Fruit fly (Drosophila melanogaster): ENCODE results near the gene CG6592.

Gene CG6592

DNA sequence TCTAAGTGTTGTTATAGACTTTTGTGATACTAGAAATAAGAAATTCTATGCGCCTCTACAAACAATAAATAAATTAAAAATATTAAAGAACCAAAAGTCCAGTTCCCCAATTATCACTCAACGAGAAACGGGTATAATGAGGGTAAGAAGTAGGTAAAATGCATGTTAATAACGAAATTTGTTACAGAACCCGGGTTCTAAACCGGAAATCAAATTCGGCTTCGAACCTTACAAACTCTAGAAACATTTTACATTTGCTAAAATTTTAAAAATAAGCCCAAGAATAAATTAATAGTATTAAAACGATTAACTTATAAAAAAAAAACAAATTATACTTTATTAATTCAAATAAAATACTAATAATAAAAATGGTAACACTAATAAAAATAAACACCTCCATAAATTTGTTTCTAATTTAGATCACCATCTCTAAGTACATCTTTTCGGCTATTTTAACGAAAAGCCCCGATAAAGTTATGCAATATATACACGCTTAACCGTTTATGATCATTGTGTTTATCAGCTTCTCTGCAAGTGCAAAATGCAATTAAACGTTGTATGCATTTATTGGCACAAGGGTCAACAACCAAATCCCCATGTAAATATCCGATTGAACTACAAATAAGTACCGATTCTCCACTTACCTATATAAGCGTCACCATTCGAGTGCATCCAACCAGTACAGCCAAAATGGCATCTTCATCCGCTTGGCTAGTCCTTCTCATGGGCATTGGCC lies 12.2 kb downstream of the CG6592 start, which contains the start of gene CG6602 (continued):
- TF ChIP-seq ttk (GFP tag; IDR thresholded peaks at IDR 0.05) (peak; percentile 76), Atf-2 (GFP tag; optimal IDR thresholded peaks at IDR 0.05) (no peak), HLHmδ (GFP tag; optimal IDR thresholded peaks at IDR 0.05) (no peak), psq (GFP tag; optimal IDR thresholded peaks at IDR 0.05) (no peak), CG6272 (GFP tag; IDR thresholded peaks at IDR 0.05) (peak; percentile 72), pfk (GFP tag; optimal IDR thresholded peaks at IDR 0.05) (peak; percentile 44), CG5180 (GFP tag; optimal IDR thresholded peaks at IDR 0.05) (peak; percentile 6), CG2129 (GFP tag; IDR thresholded peaks at IDR 0.05; ENCODE audit: partially characterized antibody) (no peak), dpn (GFP tag; optimal IDR thresholded peaks at IDR 0.05) (peak; percentile 32 to 76), CG9437 (GFP tag; optimal IDR thresholded peaks at IDR 0.05) (peak; percentile 29), TFAM (GFP tag; optimal IDR thresholded peaks at IDR 0.05) (peak; percentile 14), h (optimal IDR thresholded peaks at IDR 0.05) (no peak), Sox100B (GFP tag; optimal IDR thresholded peaks at IDR 0.05) (peak; percentile 75), Fer3 (tag; optimal IDR thresholded peaks at IDR 0.05) (peak; percentile 86), Gug (GFP tag; IDR thresholded peaks at IDR 0.05) (peak; percentile 46; the same call in 2 of the 4 replicates), jing (GFP tag; optimal IDR thresholded peaks at IDR 0.05) (peak; percentile 39), Mrtf (GFP tag; IDR thresholded peaks at IDR 0.05) (peak; percentile 72; the same call in 2 of the 3 replicates), cato (GFP tag; optimal IDR thresholded peaks at IDR 0.05; ENCODE audit: borderline replicate concordance) (peak; percentile 30), CG17802 (tag; optimal IDR thresholded peaks at IDR 0.05) (peak; percentile 73), Mes4 (GFP tag; optimal IDR thresholded peaks at IDR 0.05) (peak; percentile 17), Mad (GFP tag; optimal IDR thresholded peaks at IDR 0.05) (peak; percentile 53), en (GFP tag; optimal IDR thresholded peaks at IDR 0.05) (peak; percentile 13), Sox102F (GFP tag; optimal IDR thresholded peaks at IDR 0.05) (peak; percentile 0), CG34422 (GFP tag; IDR thresholded peaks at IDR 0.05) (peak; percentile 81), ro (GFP tag; IDR thresholded peaks at IDR 0.05) (peak; percentile 23; the same call in 1 of the 2 replicates), CG13424 (tag; optimal IDR thresholded peaks at IDR 0.05) (peak; percentile 16), luna (GFP tag; optimal IDR thresholded peaks at IDR 0.05) (peak; percentile 74), Hand (GFP tag; optimal IDR thresholded peaks at IDR 0.05) (no peak), Stat92E (GFP tag; optimal IDR thresholded peaks at IDR 0.05) (no peak), CG10267 (tag; optimal IDR thresholded peaks at IDR 0.05) (peak; percentile 55), CG10366 (GFP tag; IDR thresholded peaks at IDR 0.05) (peak; percentile 71), CG1233 (GFP tag; optimal IDR thresholded peaks at IDR 0.05) (peak; percentile 70), CG7271 (tag; optimal IDR thresholded peaks at IDR 0.05) (peak; percentile 90), sens-2 (GFP tag; IDR thresholded peaks at IDR 0.05) (peak; percentile 67; the same call in 1 of the 2 replicates), Dip2 (GFP tag; IDR thresholded peaks at IDR 0.05) (no peak), fd102C (GFP tag; optimal IDR thresholded peaks at IDR 0.05) (peak; percentile 10), CG43689 (GFP tag; IDR thresholded peaks at IDR 0.05) (peak; percentile 5; the same call in 1 of the 2 replicates), knrl (GFP tag; IDR thresholded peaks at IDR 0.05; ENCODE audit: partially characterized antibody) (no peak), CG10565 (GFP tag; optimal IDR thresholded peaks at IDR 0.05) (no peak), Hsf (GFP tag; optimal IDR thresholded peaks at IDR 0.05) (peak; percentile 60), lbe (GFP tag; optimal IDR thresholded peaks at IDR 0.05) (peak; percentile 38), Blimp-1 (GFP tag; optimal IDR thresholded peaks at IDR 0.05) (peak; percentile 59), Trl (optimal IDR thresholded peaks at IDR 0.05) (no peak), Trl (GFP tag; optimal IDR thresholded peaks at IDR 0.05) (peak; percentile 62), Ets97D (GFP tag; optimal IDR thresholded peaks at IDR 0.05) (peak; percentile 99), CG8359 (GFP tag; optimal IDR thresholded peaks at IDR 0.05; ENCODE audit: borderline replicate concordance) (peak; percentile 51), tin (GFP tag; optimal IDR thresholded peaks at IDR 0.05) (peak; percentile 58), CG17829 (tag; optimal IDR thresholded peaks at IDR 0.05) (peak; percentile 39), CG7556 (GFP tag; optimal IDR thresholded peaks at IDR 0.05) (no peak)

Measured in whole organism, embryonic.